Fruit fly (Drosophila melanogaster): ENCODE data around the gene Nbr.

Gene Nbr

dm6 chr2L:21172922-21173321 is 10.0 kb upstream of the Nbr start, which contains the start of gene CG31627:
Gene CG31627, plus strand, starts transcription at chr2L:21173222.
- TF ChIP-seq jumu (GFP tag; optimal IDR thresholded peaks at IDR 0.05) (no peak), fd3F (GFP tag; optimal IDR thresholded peaks at IDR 0.05) (no peak), CG14860 (GFP tag; IDR thresholded peaks at IDR 0.05; ENCODE audit: partially characterized antibody) (no peak), yki (optimal IDR thresholded peaks at IDR 0.05) (no peak), al (GFP tag; IDR thresholded peaks at IDR 0.05) (no peak), Pdp1 (GFP tag; optimal IDR thresholded peaks at IDR 0.05) (no peak), sr (GFP tag; IDR thresholded peaks at IDR 0.05) (no peak), kah (GFP tag; optimal IDR thresholded peaks at IDR 0.05) (no peak), bowl (GFP tag; IDR thresholded peaks at IDR 0.05) (no peak), ind (GFP tag; optimal IDR thresholded peaks at IDR 0.05) (no peak), caup (GFP tag; optimal IDR thresholded peaks at IDR 0.05; ENCODE audit: severe bottlenecking) (no peak), CG12391 (tag; optimal IDR thresholded peaks at IDR 0.05) (no peak), CG4617 (GFP tag; optimal IDR thresholded peaks at IDR 0.05; ENCODE audit: borderline replicate concordance) (no peak), klu (GFP tag; IDR thresholded peaks at IDR 0.05) (no peak), mam (GFP tag; optimal IDR thresholded peaks at IDR 0.05) (no peak), gce (GFP tag; IDR thresholded peaks at IDR 0.05) (no peak), CG7271 (tag; optimal IDR thresholded peaks at IDR 0.05) (no peak)

- TF ChIP-seq bbx (GFP tag; IDR thresholded peaks at IDR 0.05; ENCODE audit: partially characterized antibody) (no peak), exex (tag; optimal IDR thresholded peaks at IDR 0.05) (peak; percentile 83)
Measured at dm6 chr2L:21169863-21170262, 7.0 kb upstream of the Nbr start.

dm6 chr2L:21169160-21169624 is 6.3 kb upstream of the Nbr start:
- TF ChIP-seq CG9932 (GFP tag; IDR thresholded peaks at IDR 0.05) (no peak), CG34422 (GFP tag; IDR thresholded peaks at IDR 0.05) (peak; percentile 26; the same call in 1 of the 3 replicates), CG42726 (GFP tag; IDR thresholded peaks at IDR 0.05; ENCODE audit: partially characterized antibody) (no peak), CG13287 (GFP tag; IDR thresholded peaks at IDR 0.05; ENCODE audit: partially characterized antibody) (no peak), Atf3 (GFP tag; optimal IDR thresholded peaks at IDR 0.05) (no peak), CG3281 (GFP tag; optimal IDR thresholded peaks at IDR 0.05) (no peak), chinmo (GFP tag; IDR thresholded peaks at IDR 0.05; ENCODE audit: partially characterized antibody) (no peak), CG1024 (GFP tag; IDR thresholded peaks at IDR 0.05) (no peak), Six4 (GFP tag; optimal IDR thresholded peaks at IDR 0.05) (no peak), dpn (GFP tag; optimal IDR thresholded peaks at IDR 0.05) (no peak), CG7745 (tag; optimal IDR thresholded peaks at IDR 0.05) (no peak), tll (GFP tag; optimal IDR thresholded peaks at IDR 0.05) (no peak), Med (GFP tag) (peak; percentile 39), CG10209 (GFP tag; optimal IDR thresholded peaks at IDR 0.05) (no peak), Scr (GFP tag; IDR thresholded peaks at IDR 0.05; ENCODE audit: partially characterized antibody) (no peak), CG7963 (GFP tag; IDR thresholded peaks at IDR 0.05; ENCODE audit: partially characterized antibody) (no peak), CG12942 (GFP tag; optimal IDR thresholded peaks at IDR 0.05) (no peak), YL-1 (GFP tag; optimal IDR thresholded peaks at IDR 0.05) (peak; percentile 29), ara (GFP tag; IDR thresholded peaks at IDR 0.05) (no peak), grau (tag; optimal IDR thresholded peaks at IDR 0.05) (peak; percentile 76), maf-S (GFP tag; optimal IDR thresholded peaks at IDR 0.05) (no peak), CG17361 (GFP tag; IDR thresholded peaks at IDR 0.05) (no peak), ab (GFP tag; optimal IDR thresholded peaks at IDR 0.05) (no peak), insv (GFP tag; optimal IDR thresholded peaks at IDR 0.05) (peak in 1 of 2 experiments; percentile 7), nom (GFP tag; optimal IDR thresholded peaks at IDR 0.05) (no peak), Dip3 (GFP tag; optimal IDR thresholded peaks at IDR 0.05) (no peak), Xrp1 (GFP tag; IDR thresholded peaks at IDR 0.05) (peak; percentile 12; the same call in 1 of the 2 replicates), p53 (GFP tag; optimal IDR thresholded peaks at IDR 0.05) (no peak), CG16779 (GFP tag; IDR thresholded peaks at IDR 0.05) (no peak), repo (GFP tag; optimal IDR thresholded peaks at IDR 0.05) (no peak)
